Fruit fly (Drosophila melanogaster) whole organism, embryonic: ENCODE data around the gene CG9222.

Experiments used
- CG6854 ChIP-seq: fragments of 200-800 bp; sonication (Bioruptor generic); optimal IDR thresholded peaks from 3 replicates; lab custom pipeline; 2017; ENCODE audit warnings: missing biosample characterization, mild to moderate bottlenecking, missing genetic modification characterization
- pb ChIP-seq: fragments of 200-800 bp; sonication (Bioruptor generic); optimal IDR thresholded peaks from 3 replicates; lab custom pipeline; 2016; ENCODE audit warnings: missing biosample characterization, missing genetic modification characterization
- pnt ChIP-seq: fragments of 200-800 bp; sonication (Bioruptor generic); optimal IDR thresholded peaks from 3 replicates; lab custom pipeline; 2016; ENCODE audit warnings: missing biosample characterization, missing genetic modification characterization

DNA sequence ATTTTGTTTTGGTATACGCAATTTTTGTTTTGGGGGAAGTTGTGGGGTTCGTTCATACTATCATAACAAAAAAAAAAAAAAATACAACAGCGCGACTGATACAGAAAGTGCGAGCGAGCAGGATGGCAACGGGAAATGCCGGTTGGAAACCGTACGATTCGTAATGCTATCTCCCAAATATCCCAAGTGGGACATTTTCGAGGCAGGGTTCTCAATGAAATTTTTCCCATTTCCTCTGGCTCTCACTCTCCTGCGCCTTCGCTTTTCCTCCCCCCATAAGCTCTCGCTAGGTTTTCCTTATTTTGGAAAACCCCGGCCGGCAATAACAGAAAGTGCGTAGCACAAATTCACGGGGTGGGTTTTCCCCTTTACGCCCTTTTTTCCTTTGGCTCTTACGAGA is 38.5 kb upstream of the CG9222 start:
- TF ChIP-seq pnt (GFP tag; lab: Kevin White, UChicago) (no peak), pb (GFP tag; lab: Kevin White, UChicago) (no peak), CG6854 (GFP tag; lab: Kevin White, UChicago) (no peak)
